Fruit fly (Drosophila melanogaster): ENCODE measurements around the gene CG14818.

DNA sequence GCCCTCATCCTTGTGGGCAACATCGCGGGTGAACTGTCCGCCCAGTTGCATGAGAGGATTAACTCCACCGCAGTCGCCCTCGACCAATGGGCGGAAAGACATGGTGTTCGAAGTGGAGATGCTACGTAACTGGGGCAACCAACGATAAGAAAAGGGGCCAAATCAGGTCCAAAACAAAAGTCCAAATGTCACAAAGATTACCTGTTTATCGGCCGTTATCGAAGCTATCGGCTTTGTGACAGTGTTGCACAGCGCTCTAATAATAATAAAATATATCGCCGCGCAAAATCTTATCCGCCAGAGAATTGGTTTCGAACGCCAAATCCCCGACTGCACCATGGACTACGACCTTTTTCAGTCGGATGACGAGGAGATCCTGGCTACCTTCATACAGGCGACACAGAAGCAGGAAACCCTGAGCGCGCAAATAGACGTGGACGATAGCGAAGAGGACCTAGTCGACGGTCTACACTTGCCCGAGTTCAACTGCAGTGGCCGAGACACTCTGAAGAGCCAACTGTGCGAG lies 10.9 kb downstream of the CG14818 start, which contains the start of the genes CG14803 and Pex5:
- no peak for TF ChIP-seq D1 (tag; optimal IDR thresholded peaks at IDR 0.05)
- TF ChIP-seq rn (GFP tag; IDR thresholded peaks at IDR 0.05) = no peak
- no peak for TF ChIP-seq CG10348 (GFP tag; IDR thresholded peaks at IDR 0.05)
- no peak for TF ChIP-seq CG12605 (GFP tag; IDR thresholded peaks at IDR 0.05)
- no peak for TF ChIP-seq CG14655 (GFP tag; optimal IDR thresholded peaks at IDR 0.05)
- TF ChIP-seq CG9948 (tag; optimal IDR thresholded peaks at IDR 0.05) = no peak
- no peak for TF ChIP-seq CG8159 (tag; optimal IDR thresholded peaks at IDR 0.05)
- TF ChIP-seq gl (tag; optimal IDR thresholded peaks at IDR 0.05) = no peak
- TF ChIP-seq EcR (GFP tag; optimal IDR thresholded peaks at IDR 0.05) = no peak
- TF ChIP-seq fd96Ca (GFP tag; IDR thresholded peaks at IDR 0.05) = no peak
- no peak for TF ChIP-seq CG17806 (tag; optimal IDR thresholded peaks at IDR 0.05)
